Fruit fly (Drosophila melanogaster): ENCODE results near the gene CG2150.

DNA sequence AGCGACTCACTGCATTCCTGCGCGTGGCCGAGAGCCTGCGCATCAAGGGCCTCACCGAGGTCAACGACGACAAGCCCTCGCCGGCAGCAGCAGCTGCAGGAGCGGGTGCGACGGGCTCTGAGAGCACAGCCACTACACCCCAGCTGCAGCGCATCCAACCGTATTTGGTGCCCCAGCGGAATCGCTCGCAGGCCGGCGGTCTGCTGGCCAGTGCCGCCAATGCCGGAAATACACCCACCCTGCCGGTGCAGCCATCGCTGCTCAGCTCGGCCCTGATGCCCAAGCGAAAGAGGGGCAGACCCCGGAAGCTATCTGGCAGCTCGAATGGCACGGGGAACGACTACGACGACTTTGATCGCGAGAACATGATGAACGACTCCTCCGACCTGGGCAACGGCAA lies 36.8 kb downstream of the CG2150 start:
- TF ChIP-seq CG16815 (GFP tag; optimal IDR thresholded peaks at IDR 0.05) (no peak), insv (GFP tag; optimal IDR thresholded peaks at IDR 0.05) (no peak), bsh (GFP tag; optimal IDR thresholded peaks at IDR 0.05) (no peak), Nf-YC (tag; optimal IDR thresholded peaks at IDR 0.05) (no peak), Dek (tag; optimal IDR thresholded peaks at IDR 0.05) (no peak), lola (GFP tag; optimal IDR thresholded peaks at IDR 0.05) (no peak), ind (GFP tag; optimal IDR thresholded peaks at IDR 0.05) (no peak), dm (GFP tag; optimal IDR thresholded peaks at IDR 0.05) (no peak), kni (GFP tag; optimal IDR thresholded peaks at IDR 0.05) (no peak), sr (GFP tag; IDR thresholded peaks at IDR 0.05) (no peak), repo (GFP tag; optimal IDR thresholded peaks at IDR 0.05) (no peak), BEAF-32 (GFP tag; optimal IDR thresholded peaks at IDR 0.05) (no peak), CG12155 (GFP tag; optimal IDR thresholded peaks at IDR 0.05) (no peak), Gsc (GFP tag; IDR thresholded peaks at IDR 0.05) (no peak)

Data from whole organism, embryonic.